Worm (Caenorhabditis elegans): ENCODE results near the gene ndub-3.

The ndub-3 gene

ce11 chrII:8927253-8927791 lies 37.4 kb downstream of the ndub-3 start, which contains the start of gene cct-2:
TSS of gene cct-2 (plus strand) at chrII:8927741.
- TF ChIP-seq flt-1 (GFP tag; IDR thresholded peaks at IDR 0.05) (no peak), cog-1 (tag; optimal IDR thresholded peaks at IDR 0.05) (no peak), tab-1 (GFP tag; IDR thresholded peaks at IDR 0.05) (no peak), ref-1 (GFP tag; conservative IDR thresholded peaks at IDR 0.05) (no peak)

- TF ChIP-seq ref-1 (GFP tag; conservative IDR thresholded peaks at IDR 0.05): no peak
- no peak for TF ChIP-seq ztf-29 (GFP tag; IDR thresholded peaks at IDR 0.05)
- no peak for TF ChIP-seq ztf-23 (GFP tag; IDR thresholded peaks at IDR 0.05)
- TF ChIP-seq med-1 (GFP tag; optimal IDR thresholded peaks at IDR 0.05; ENCODE audit: insufficient read depth): no peak
- no peak for TF ChIP-seq klf-2 (GFP tag; conservative IDR thresholded peaks at IDR 0.05)
- TF ChIP-seq cog-1 (tag; optimal IDR thresholded peaks at IDR 0.05): no peak
- no peak for TF ChIP-seq T22C8.4 (GFP tag; IDR thresholded peaks at IDR 0.05)
These were observed 38.2 kb downstream of the ndub-3 start, which contains the start of gene B0457.2 for ce11 chrII:8926451-8926850. TSS of gene B0457.2 (minus strand) at chrII:8926551.

ce11 chrII:8923187-8923586 lies 41.5 kb downstream of the ndub-3 start:
- TF ChIP-seq ztf-29 (GFP tag; IDR thresholded peaks at IDR 0.05): no peak
- TF ChIP-seq tab-1 (GFP tag; IDR thresholded peaks at IDR 0.05): no peak
- TF ChIP-seq ref-1 (GFP tag; conservative IDR thresholded peaks at IDR 0.05): no peak
- no peak for TF ChIP-seq flt-1 (GFP tag; IDR thresholded peaks at IDR 0.05)
- TF ChIP-seq klf-2 (GFP tag; conservative IDR thresholded peaks at IDR 0.05): no peak
- TF ChIP-seq med-1 (GFP tag; optimal IDR thresholded peaks at IDR 0.05; ENCODE audit: insufficient read depth): no peak
- no peak for TF ChIP-seq T22C8.4 (GFP tag; IDR thresholded peaks at IDR 0.05)
- no peak for TF ChIP-seq cog-1 (tag; optimal IDR thresholded peaks at IDR 0.05)
- no peak for TF ChIP-seq ztf-23 (GFP tag; IDR thresholded peaks at IDR 0.05)

ce11 chrII:8922140-8922539 lies 42.5 kb downstream of the ndub-3 start, which contains the start of gene B0457.6:
TSS of gene B0457.6 (plus strand) at chrII:8922423.
- TF ChIP-seq ztf-29 (GFP tag; IDR thresholded peaks at IDR 0.05) (no peak), ztf-23 (GFP tag; IDR thresholded peaks at IDR 0.05) (no peak), cog-1 (tag; optimal IDR thresholded peaks at IDR 0.05) (no peak), klf-2 (GFP tag; conservative IDR thresholded peaks at IDR 0.05) (no peak), T22C8.4 (GFP tag; IDR thresholded peaks at IDR 0.05) (no peak), tab-1 (GFP tag; IDR thresholded peaks at IDR 0.05) (no peak), ref-1 (GFP tag; conservative IDR thresholded peaks at IDR 0.05) (no peak), flt-1 (GFP tag; IDR thresholded peaks at IDR 0.05) (no peak), med-1 (GFP tag; optimal IDR thresholded peaks at IDR 0.05; ENCODE audit: insufficient read depth) (no peak)

- TF ChIP-seq T22C8.4 (GFP tag; IDR thresholded peaks at IDR 0.05): no peak
- TF ChIP-seq klf-2 (GFP tag; conservative IDR thresholded peaks at IDR 0.05): no peak
- TF ChIP-seq cog-1 (tag; optimal IDR thresholded peaks at IDR 0.05): no peak
- TF ChIP-seq med-1 (GFP tag; optimal IDR thresholded peaks at IDR 0.05; ENCODE audit: insufficient read depth): no peak
- TF ChIP-seq ref-1 (GFP tag; conservative IDR thresholded peaks at IDR 0.05): no peak
- TF ChIP-seq flt-1 (GFP tag; IDR thresholded peaks at IDR 0.05): no peak
- no peak for TF ChIP-seq ztf-23 (GFP tag; IDR thresholded peaks at IDR 0.05)
- TF ChIP-seq tab-1 (GFP tag; IDR thresholded peaks at IDR 0.05): no peak
These were observed 43.2 kb downstream of the ndub-3 start for ce11 chrII:8921456-8921855.

- no peak for TF ChIP-seq T22C8.4 (GFP tag; IDR thresholded peaks at IDR 0.05)
- TF ChIP-seq ref-1 (GFP tag; conservative IDR thresholded peaks at IDR 0.05): no peak
- TF ChIP-seq ztf-23 (GFP tag; IDR thresholded peaks at IDR 0.05): no peak
- no peak for TF ChIP-seq tab-1 (GFP tag; IDR thresholded peaks at IDR 0.05)
- no peak for TF ChIP-seq med-1 (GFP tag; optimal IDR thresholded peaks at IDR 0.05; ENCODE audit: insufficient read depth)
These were observed 43.7 kb downstream of the ndub-3 start for ce11 chrII:8920955-8921354.

- no peak for TF ChIP-seq tab-1 (GFP tag; IDR thresholded peaks at IDR 0.05)
- TF ChIP-seq T22C8.4 (GFP tag; IDR thresholded peaks at IDR 0.05): no peak
- no peak for TF ChIP-seq ref-1 (GFP tag; conservative IDR thresholded peaks at IDR 0.05)
- TF ChIP-seq cog-1 (tag; optimal IDR thresholded peaks at IDR 0.05): no peak
- TF ChIP-seq ztf-29 (GFP tag; IDR thresholded peaks at IDR 0.05): no peak
- TF ChIP-seq klf-2 (GFP tag; conservative IDR thresholded peaks at IDR 0.05): no peak
These were observed 44.4 kb downstream of the ndub-3 start for ce11 chrII:8920315-8920714.

- TF ChIP-seq T22C8.4 (GFP tag; IDR thresholded peaks at IDR 0.05): no peak
- TF ChIP-seq ztf-23 (GFP tag; IDR thresholded peaks at IDR 0.05): no peak
- no peak for TF ChIP-seq med-1 (GFP tag; optimal IDR thresholded peaks at IDR 0.05; ENCODE audit: insufficient read depth)
- no peak for TF ChIP-seq cog-1 (tag; optimal IDR thresholded peaks at IDR 0.05)
- no peak for TF ChIP-seq klf-2 (GFP tag; conservative IDR thresholded peaks at IDR 0.05)
- no peak for TF ChIP-seq ref-1 (GFP tag; conservative IDR thresholded peaks at IDR 0.05)
- no peak for TF ChIP-seq ztf-29 (GFP tag; IDR thresholded peaks at IDR 0.05)
- no peak for TF ChIP-seq flt-1 (GFP tag; IDR thresholded peaks at IDR 0.05)
- TF ChIP-seq tab-1 (GFP tag; IDR thresholded peaks at IDR 0.05): no peak
These were observed 47.4 kb downstream of the ndub-3 start for ce11 chrII:8917339-8917738.

- TF ChIP-seq cog-1 (tag; optimal IDR thresholded peaks at IDR 0.05) (no peak), klf-2 (GFP tag; conservative IDR thresholded peaks at IDR 0.05) (no peak), tab-1 (GFP tag; IDR thresholded peaks at IDR 0.05) (no peak), ref-1 (GFP tag; conservative IDR thresholded peaks at IDR 0.05) (no peak), flt-1 (GFP tag; IDR thresholded peaks at IDR 0.05) (no peak), med-1 (GFP tag; optimal IDR thresholded peaks at IDR 0.05; ENCODE audit: insufficient read depth) (no peak), ztf-23 (GFP tag; IDR thresholded peaks at IDR 0.05) (no peak)
These were observed 48.0 kb downstream of the ndub-3 start for ce11 chrII:8916656-8917055.

ce11 chrII:8914654-8915053 lies 50.0 kb downstream of the ndub-3 start:
- TF ChIP-seq ztf-23 (GFP tag; IDR thresholded peaks at IDR 0.05): no peak
- TF ChIP-seq klf-2 (GFP tag; conservative IDR thresholded peaks at IDR 0.05): no peak
- TF ChIP-seq med-1 (GFP tag; optimal IDR thresholded peaks at IDR 0.05; ENCODE audit: insufficient read depth): no peak
- TF ChIP-seq T22C8.4 (GFP tag; IDR thresholded peaks at IDR 0.05): no peak
- TF ChIP-seq ztf-29 (GFP tag; IDR thresholded peaks at IDR 0.05): no peak
- no peak for TF ChIP-seq ref-1 (GFP tag; conservative IDR thresholded peaks at IDR 0.05)
- TF ChIP-seq tab-1 (GFP tag; IDR thresholded peaks at IDR 0.05): no peak
- no peak for TF ChIP-seq cog-1 (tag; optimal IDR thresholded peaks at IDR 0.05)
- TF ChIP-seq flt-1 (GFP tag; IDR thresholded peaks at IDR 0.05): no peak

Data from whole organism, midembryonic.